Fruit fly (Drosophila melanogaster): ENCODE measurements around the gene Hsp68.

Gene Hsp68

DNA sequence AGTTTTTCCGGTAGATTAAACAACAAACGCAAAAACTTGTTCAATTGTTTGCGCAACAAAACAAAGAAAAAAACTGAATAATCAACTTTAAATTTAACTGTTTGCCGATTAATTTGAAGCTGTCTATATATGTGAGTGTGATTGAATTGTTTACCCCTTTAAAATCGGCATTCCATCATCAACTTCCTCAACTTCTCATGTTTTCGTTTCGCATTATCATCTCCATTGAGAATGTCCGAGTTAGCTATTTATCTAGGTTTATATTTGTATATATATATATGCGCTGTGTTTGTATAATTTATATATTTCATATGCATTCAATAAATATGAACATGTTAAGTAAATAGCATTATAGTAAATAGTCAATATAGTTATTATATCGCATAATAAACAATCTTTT lies 45.3 kb upstream of the Hsp68 start (continued):
- peak; percentile 14 for TF ChIP-seq sqz (GFP tag; optimal IDR thresholded peaks at IDR 0.05)
- no peak for TF ChIP-seq CG6254 (GFP tag; optimal IDR thresholded peaks at IDR 0.05)
- TF ChIP-seq ap (GFP tag; IDR thresholded peaks at IDR 0.05) = no peak
- peak; percentile 15 for TF ChIP-seq nau (GFP tag; optimal IDR thresholded peaks at IDR 0.05)
- TF ChIP-seq abd-A (tag; optimal IDR thresholded peaks at IDR 0.05) = no peak
- no peak for TF ChIP-seq CG42726 (GFP tag; IDR thresholded peaks at IDR 0.05; ENCODE audit: partially characterized antibody)
- TF ChIP-seq CG11560 (tag; IDR thresholded peaks at IDR 0.05) = no peak
- no peak for TF ChIP-seq CG43689 (GFP tag; IDR thresholded peaks at IDR 0.05)
- TF ChIP-seq CG10321 (GFP tag; IDR thresholded peaks at IDR 0.05) = no peak
- TF ChIP-seq CG11723 (GFP tag; optimal IDR thresholded peaks at IDR 0.05) = no peak
- TF ChIP-seq NK7.1 (GFP tag; optimal IDR thresholded peaks at IDR 0.05) = no peak
- TF ChIP-seq wek (GFP tag; optimal IDR thresholded peaks at IDR 0.05) = no peak
- no peak for TF ChIP-seq CG17912 (GFP tag; optimal IDR thresholded peaks at IDR 0.05)
- no peak for TF ChIP-seq Hey (tag; optimal IDR thresholded peaks at IDR 0.05)
- TF ChIP-seq unpg (GFP tag; optimal IDR thresholded peaks at IDR 0.05) = no peak
- no peak for TF ChIP-seq CG8281 (tag; optimal IDR thresholded peaks at IDR 0.05)
- no peak for TF ChIP-seq lmd (GFP tag; IDR thresholded peaks at IDR 0.05)
- no peak for TF ChIP-seq CG12942 (GFP tag; optimal IDR thresholded peaks at IDR 0.05)
- no peak for TF ChIP-seq ssp (GFP tag; IDR thresholded peaks at IDR 0.05)
- TF ChIP-seq Dbx (GFP tag; IDR thresholded peaks at IDR 0.05) = no peak
- no peak for TF ChIP-seq Mad (GFP tag; optimal IDR thresholded peaks at IDR 0.05)
- TF ChIP-seq CG8924 (tag; optimal IDR thresholded peaks at IDR 0.05) = peak; percentile 15
- TF ChIP-seq CG8089 (GFP tag; optimal IDR thresholded peaks at IDR 0.05) = no peak
- TF ChIP-seq disco-r (GFP tag; optimal IDR thresholded peaks at IDR 0.05) = no peak
- no peak for TF ChIP-seq Max (GFP tag; optimal IDR thresholded peaks at IDR 0.05)
- no peak for TF ChIP-seq oc (tag; optimal IDR thresholded peaks at IDR 0.05)
- TF ChIP-seq croc (GFP tag; conservative IDR thresholded peaks at IDR 0.05) = no peak
- TF ChIP-seq CG2889 (GFP tag; IDR thresholded peaks at IDR 0.05) = no peak
- TF ChIP-seq Med (GFP tag) = no peak
- no peak for TF ChIP-seq nmo (GFP tag; optimal IDR thresholded peaks at IDR 0.05)
- no peak for TF ChIP-seq vvl (GFP tag; IDR thresholded peaks at IDR 0.05)
- no peak for TF ChIP-seq pita (GFP tag; optimal IDR thresholded peaks at IDR 0.05)
- TF ChIP-seq HmgD (GFP tag; optimal IDR thresholded peaks at IDR 0.05) = no peak
- TF ChIP-seq H15 (GFP tag; IDR thresholded peaks at IDR 0.05) = no peak
- TF ChIP-seq cad (GFP tag; optimal IDR thresholded peaks at IDR 0.05) = no peak
- TF ChIP-seq Hsf (GFP tag; optimal IDR thresholded peaks at IDR 0.05) = no peak
- TF ChIP-seq ara (GFP tag; IDR thresholded peaks at IDR 0.05) = no peak
- TF ChIP-seq CG13424 (tag; optimal IDR thresholded peaks at IDR 0.05) = no peak
- no peak for TF ChIP-seq CG17802 (tag; optimal IDR thresholded peaks at IDR 0.05)
- TF ChIP-seq Opbp (GFP tag; IDR thresholded peaks at IDR 0.05; ENCODE audit: partially characterized antibody) = no peak
- TF ChIP-seq CG2129 (GFP tag; IDR thresholded peaks at IDR 0.05; ENCODE audit: partially characterized antibody) = no peak
- TF ChIP-seq CG10565 (GFP tag; optimal IDR thresholded peaks at IDR 0.05) = no peak
- peak; percentile 34; the same call in 1 of the 3 replicates for TF ChIP-seq CG11695 (GFP tag; IDR thresholded peaks at IDR 0.05)
- TF ChIP-seq Gsc (GFP tag; IDR thresholded peaks at IDR 0.05) = no peak
- TF ChIP-seq CG4424 (GFP tag; optimal IDR thresholded peaks at IDR 0.05) = no peak
- no peak for TF ChIP-seq CG10274 (GFP tag; optimal IDR thresholded peaks at IDR 0.05)
- TF ChIP-seq phol (tag; optimal IDR thresholded peaks at IDR 0.05) = no peak
- TF ChIP-seq CG18011 (GFP tag; optimal IDR thresholded peaks at IDR 0.05) = no peak
- no peak; the same call in 1 of the 2 replicates for TF ChIP-seq seq (GFP tag; IDR thresholded peaks at IDR 0.05)
- no peak for TF ChIP-seq btn (GFP tag; optimal IDR thresholded peaks at IDR 0.05)
- no peak for TF ChIP-seq CG16863 (GFP tag; optimal IDR thresholded peaks at IDR 0.05)
- TF ChIP-seq kni (GFP tag; optimal IDR thresholded peaks at IDR 0.05) = no peak

Measured in whole organism, embryonic.